Comparison of ENCODE assay signal across 1 fruit fly cellular context in the genomic region with DNA sequence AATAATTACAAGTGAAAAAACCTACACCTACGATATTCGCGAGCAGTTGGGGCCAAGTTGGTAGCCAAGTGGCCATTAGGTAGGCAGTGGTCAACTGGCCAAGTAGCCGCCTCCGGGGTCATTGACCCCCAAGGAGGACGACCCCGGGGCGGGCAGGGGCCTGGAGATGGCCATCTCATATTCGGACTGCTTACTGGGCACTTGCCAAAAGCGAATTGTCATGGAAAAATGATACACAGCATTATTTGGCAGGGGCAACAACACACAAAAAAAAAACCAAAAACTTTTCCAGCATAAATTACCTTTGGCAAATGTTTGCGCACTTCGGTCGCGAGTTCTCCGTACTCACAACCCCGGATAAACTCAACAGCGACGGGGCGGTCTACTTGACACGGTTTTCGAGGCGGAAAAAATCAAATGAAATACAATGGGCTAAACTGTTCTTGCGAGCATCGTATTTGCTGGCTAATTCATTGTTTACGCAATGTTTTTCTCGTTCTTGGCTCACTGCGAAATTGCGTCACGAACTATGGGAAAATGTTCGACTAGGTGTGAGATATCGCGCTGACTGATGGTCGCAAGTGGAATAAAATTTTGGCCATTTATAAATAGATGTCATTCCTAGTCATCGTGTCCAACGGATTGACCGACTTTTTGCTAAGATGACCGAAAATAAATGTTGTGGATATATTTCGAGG.
TF ChIP-seq lines count a peak whose summit lies in the region.

No protein-coding gene starts in this region.

TF ChIP-seq in whole organism, embryonic, 481 proteins besides CTCF, POLR2A, EP300 and RAD21 (continued from another document):
- TF ChIP-seq Pdp1 (GFP tag; optimal IDR thresholded peaks at IDR 0.05; lab: Kevin White, UChicago) (peak in 1 of 2 experiments; percentile 92), pan (optimal IDR thresholded peaks at IDR 0.05; lab: Kevin White, UChicago) (no peak), pan (GFP tag; optimal IDR thresholded peaks at IDR 0.05 in 1 of 2, IDR thresholded peaks at IDR 0.05 in 1 of 2) (peak in 1 of 2 experiments; percentile 7), CG12299 (tag; optimal IDR thresholded peaks at IDR 0.05; lab: Kevin White, UChicago) (no peak), Meics (GFP tag; optimal IDR thresholded peaks at IDR 0.05; lab: Kevin White, UChicago) (no peak), maf-S (GFP tag; optimal IDR thresholded peaks at IDR 0.05; lab: Kevin White, UChicago) (no peak), pzg (GFP tag; optimal IDR thresholded peaks at IDR 0.05; lab: Kevin White, UChicago) (no peak), CG2199 (GFP tag; IDR thresholded peaks at IDR 0.05; lab: Robert Waterston, UW) (no peak), chinmo (GFP tag; IDR thresholded peaks at IDR 0.05; lab: Robert Waterston, UW; ENCODE audit: partially characterized antibody) (0 out of 4 replicates have a peak, but pooled peaks have one; percentile 33), zfh1 (GFP tag; IDR thresholded peaks at IDR 0.05; lab: Robert Waterston, UW) (no peak), chif (GFP tag; optimal IDR thresholded peaks at IDR 0.05; lab: Kevin White, UChicago) (peak in 1 of 2 experiments; percentile 13), knrl (GFP tag; IDR thresholded peaks at IDR 0.05; lab: Robert Waterston, UW; ENCODE audit: partially characterized antibody) (no peak), insv (GFP tag; optimal IDR thresholded peaks at IDR 0.05; lab: Kevin White, UChicago) (no peak), Max (GFP tag; optimal IDR thresholded peaks at IDR 0.05; lab: Kevin White, UChicago) (no peak), CG10366 (GFP tag; IDR thresholded peaks at IDR 0.05; lab: Robert Waterston, UW) (no peak), gcm2 (GFP tag; optimal IDR thresholded peaks at IDR 0.05; lab: Kevin White, UChicago) (no peak), CkIIα-i1 (GFP tag; IDR thresholded peaks at IDR 0.05; lab: Robert Waterston, UW) (no peak), slou (GFP tag; optimal IDR thresholded peaks at IDR 0.05; lab: Kevin White, UChicago) (no peak), CG15601 (tag; optimal IDR thresholded peaks at IDR 0.05; lab: Kevin White, UChicago) (no peak), gsb-n (tag; optimal IDR thresholded peaks at IDR 0.05; lab: Kevin White, UChicago) (no peak), CG3995 (GFP tag; optimal IDR thresholded peaks at IDR 0.05; lab: Kevin White, UChicago) (no peak), D19B (GFP tag; optimal IDR thresholded peaks at IDR 0.05; lab: Kevin White, UChicago) (no peak), Doc3 (GFP tag; IDR thresholded peaks at IDR 0.05; lab: Robert Waterston, UW; ENCODE audit: partially characterized antibody) (no peak), Hand (GFP tag; optimal IDR thresholded peaks at IDR 0.05; lab: Kevin White, UChicago) (no peak), br (optimal IDR thresholded peaks at IDR 0.05; lab: Kevin White, UChicago) (no peak), CG13624 (GFP tag; optimal IDR thresholded peaks at IDR 0.05; lab: Kevin White, UChicago) (no peak), ttk (GFP tag; IDR thresholded peaks at IDR 0.05; lab: Robert Waterston, UW) (no peak), HHEX (GFP tag; optimal IDR thresholded peaks at IDR 0.05; lab: Kevin White, UChicago) (no peak), Drgx (GFP tag; IDR thresholded peaks at IDR 0.05; lab: Robert Waterston, UW) (no peak), vfl (GFP tag; optimal IDR thresholded peaks at IDR 0.05; lab: Kevin White, UChicago) (no peak), Dad (GFP tag; optimal IDR thresholded peaks at IDR 0.05; lab: Kevin White, UChicago) (no peak), nerfin-2 (GFP tag; IDR thresholded peaks at IDR 0.05; lab: Robert Waterston, UW; ENCODE audit: partially characterized antibody) (no peak), h (optimal IDR thresholded peaks at IDR 0.05; lab: Kevin White, UChicago) (no peak), CG31441 (GFP tag; IDR thresholded peaks at IDR 0.05; lab: Robert Waterston, UW) (no peak), CG10431 (GFP tag; optimal IDR thresholded peaks at IDR 0.05; lab: Kevin White, UChicago) (no peak), gt (GFP tag; IDR thresholded peaks at IDR 0.05; lab: Robert Waterston, UW) (no peak), CG12769 (tag; optimal IDR thresholded peaks at IDR 0.05; lab: Kevin White, UChicago) (peak; percentile 45), sens (GFP tag; lab: Kevin White, UChicago) (peak; percentile 45), fd96Cb (tag; optimal IDR thresholded peaks at IDR 0.05; lab: Kevin White, UChicago) (no peak), rib (GFP tag; IDR thresholded peaks at IDR 0.05; lab: Robert Waterston, UW) (no peak), Poxn (GFP tag; IDR thresholded peaks at IDR 0.05; lab: Robert Waterston, UW) (no peak), Mes4 (GFP tag; optimal IDR thresholded peaks at IDR 0.05; lab: Kevin White, UChicago) (no peak), CG6272 (GFP tag; IDR thresholded peaks at IDR 0.05; lab: Robert Waterston, UW) (no peak), CG9817 (tag; optimal IDR thresholded peaks at IDR 0.05; lab: Kevin White, UChicago) (no peak), ewg (GFP tag; optimal IDR thresholded peaks at IDR 0.05; lab: Kevin White, UChicago) (no peak), CG5953 (GFP tag; IDR thresholded peaks at IDR 0.05; lab: Robert Waterston, UW) (no peak), bsh (GFP tag; optimal IDR thresholded peaks at IDR 0.05; lab: Kevin White, UChicago) (no peak), CG7839 (tag; optimal IDR thresholded peaks at IDR 0.05; lab: Kevin White, UChicago) (no peak), CG6689 (GFP tag; IDR thresholded peaks at IDR 0.05; lab: Robert Waterston, UW) (no peak), dimm (GFP tag; IDR thresholded peaks at IDR 0.05; lab: Robert Waterston, UW) (no peak), CG8359 (GFP tag; optimal IDR thresholded peaks at IDR 0.05; lab: Kevin White, UChicago; ENCODE audit: borderline replicate concordance) (no peak), CG7963 (GFP tag; IDR thresholded peaks at IDR 0.05; lab: Robert Waterston, UW; ENCODE audit: partially characterized antibody) (no peak), Sin3A (optimal IDR thresholded peaks at IDR 0.05; lab: Kevin White, UChicago) (no peak), Med (GFP tag; lab: Kevin White, UChicago) (peak; percentile 41)
